Worm (Caenorhabditis elegans) whole organism, early embryonic: ENCODE measurements around the gene F47B8.1.

Experiments
- B0310.2 ChIP-seq: sonication (generic microtip); optimal IDR thresholded peaks from 2 replicates; lab custom pipeline; 2016; ENCODE audit warnings: mild to moderate bottlenecking, missing genetic modification characterization, missing compliant biosample characterization
- aly-1 ChIP-seq: sonication (generic microtip); optimal IDR thresholded peaks from 2 replicates; lab custom pipeline; 2016; ENCODE audit warnings: missing genetic modification characterization, missing compliant biosample characterization
- ama-1 ChIP-seq: fragments of 150-350 bp; optimal IDR thresholded peaks from 2 replicates; lab custom pipeline; 2014
- ceh-13 ChIP-seq: fragments of 200-800 bp; sonication (Bioruptor generic); optimal IDR thresholded peaks from 2 replicates; lab custom pipeline; 2018; ENCODE audit warnings: mild to moderate bottlenecking, missing genetic modification characterization, missing compliant biosample characterization
- ceh-36 ChIP-seq: sonication (generic microtip); optimal IDR thresholded peaks from 2 replicates; lab custom pipeline; 2016; ENCODE audit warnings: missing genetic modification characterization, inconsistent platforms, missing compliant biosample characterization
- ets-7 ChIP-seq: sonication (generic microtip); optimal IDR thresholded peaks from 2 replicates; lab custom pipeline; 2016; ENCODE audit warnings: missing genotype, missing genetic modification characterization, missing compliant biosample characterization
- flt-1 ChIP-seq: fragments of 200-800 bp; sonication (Bioruptor generic); IDR thresholded peaks from 2 replicates; pipeline ENCODE4 v1.3.6; 2022; ENCODE audit warnings: missing genetic modification characterization, missing compliant biosample characterization
- hmg-4 ChIP-seq: fragments of 200-800 bp; sonication (Bioruptor generic); optimal IDR thresholded peaks from 2 replicates; lab custom pipeline; 2018; ENCODE audit warnings: mild to moderate bottlenecking, missing genetic modification characterization, missing compliant biosample characterization
- hnd-1 ChIP-seq: sonication (generic microtip); optimal IDR thresholded peaks from 2 replicates; lab custom pipeline; 2016; ENCODE audit warnings: missing genetic modification characterization, missing compliant biosample characterization
- pes-1 ChIP-seq: fragments of 200-800 bp; sonication (Bioruptor generic); IDR thresholded peaks from 2 replicates; pipeline ENCODE4 v1.3.6; 2022; ENCODE audit warnings: missing genetic modification reagents, missing genetic modification characterization, missing compliant biosample characterization
- scrt-1 ChIP-seq: fragments of 200-800 bp; sonication (Bioruptor generic); IDR thresholded peaks from 2 replicates; pipeline ENCODE4 v1.3.6; 2022; ENCODE audit warnings: missing genetic modification characterization, missing compliant biosample characterization
- tbx-11 ChIP-seq: fragments of 200-800 bp; sonication (Bioruptor generic); IDR thresholded peaks from 2 replicates; pipeline ENCODE4 v1.3.6; 2022; ENCODE audit warnings: missing genetic modification characterization, missing compliant biosample characterization

DNA sequence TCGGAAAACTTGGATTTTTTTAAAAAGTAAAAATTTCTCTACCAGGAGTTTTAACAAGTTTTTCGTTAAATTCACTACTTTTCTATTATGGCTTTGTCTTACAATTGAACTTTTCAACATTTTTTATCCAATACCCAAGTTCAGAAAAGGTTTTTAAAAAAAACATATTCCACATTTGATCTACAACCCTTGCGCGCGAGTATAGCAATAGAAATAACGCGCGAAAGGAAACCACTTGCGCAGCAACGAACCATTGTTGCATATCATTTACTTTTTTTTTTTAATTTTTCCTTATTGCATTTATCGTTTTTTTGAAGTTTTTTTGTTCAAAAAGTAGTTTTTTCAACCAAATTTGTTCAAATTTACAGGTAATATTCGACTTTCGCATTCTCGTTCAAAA is 28.3 kb downstream of the F47B8.1 start, which contains the start of gene F40G12.11:
- TF ChIP-seq aly-1 (tag; lab: Kevin White, UChicago) (no peak), B0310.2 (tag; lab: Kevin White, UChicago) (no peak), hmg-4 (GFP tag; lab: Kevin White, UChicago) (no peak), ama-1 (no peak), ceh-36 (tag; lab: Kevin White, UChicago) (no peak), tbx-11 (GFP tag; lab: Robert Waterston, UW) (no peak), flt-1 (GFP tag; lab: Robert Waterston, UW) (no peak), ceh-13 (no peak), pes-1 (no peak), hnd-1 (tag; lab: Kevin White, UChicago) (no peak), ets-7 (tag; lab: Kevin White, UChicago) (no peak), scrt-1 (GFP tag; lab: Robert Waterston, UW) (no peak)
